Worm (Caenorhabditis elegans): Measurements from ENCODE around the gene Y7A5A.5.

Y7A5A.5 gene

ce11 chrX:15773262-15773908 is 13.2 kb downstream of the Y7A5A.5 start, which contains the start of gene Y7A5A.13:
Y7A5A.13 (plus strand) TSS chrX:15773858.
- TF ChIP-seq aly-1 (tag; optimal IDR thresholded peaks at IDR 0.05) = no peak
- no peak for TF ChIP-seq flt-1 (GFP tag; IDR thresholded peaks at IDR 0.05)

ce11 chrX:15772674-15773073 is 14.0 kb downstream of the Y7A5A.5 start, which contains the start of gene Y7A5A.2:
Y7A5A.2 (minus strand) TSS chrX:15772735.
- TF ChIP-seq pes-1 (GFP tag; IDR thresholded peaks at IDR 0.05) (no peak), hmg-4 (GFP tag; optimal IDR thresholded peaks at IDR 0.05) (no peak)

ce11 chrX:15771411-15771810 is 15.2 kb downstream of the Y7A5A.5 start, which contains the start of gene Y7A5A.1:
Y7A5A.1 (minus strand) TSS chrX:15771493.
- TF ChIP-seq scrt-1 (GFP tag; IDR thresholded peaks at IDR 0.05) (no peak), ets-7 (tag; optimal IDR thresholded peaks at IDR 0.05) (no peak), flt-1 (GFP tag; IDR thresholded peaks at IDR 0.05) (no peak), B0310.2 (tag; optimal IDR thresholded peaks at IDR 0.05) (no peak), ceh-13 (GFP tag; optimal IDR thresholded peaks at IDR 0.05) (no peak), tbx-37 (GFP tag; conservative IDR thresholded peaks at IDR 0.05) (no peak), hmg-4 (GFP tag; optimal IDR thresholded peaks at IDR 0.05) (no peak), F13C5.2 (tag; optimal IDR thresholded peaks at IDR 0.05) (no peak), hmbx-1 (tag; optimal IDR thresholded peaks at IDR 0.05) (no peak), pes-1 (GFP tag; IDR thresholded peaks at IDR 0.05) (no peak), ceh-36 (tag; optimal IDR thresholded peaks at IDR 0.05) (no peak), tra-4 (tag; optimal IDR thresholded peaks at IDR 0.05) (no peak), tbx-11 (GFP tag; IDR thresholded peaks at IDR 0.05) (no peak)

ce11 chrX:15770787-15771186 is 15.8 kb downstream of the Y7A5A.5 start:
- no peak for TF ChIP-seq B0310.2 (tag; optimal IDR thresholded peaks at IDR 0.05)
- TF ChIP-seq ets-7 (tag; optimal IDR thresholded peaks at IDR 0.05) = no peak
- no peak for TF ChIP-seq pes-1 (GFP tag; IDR thresholded peaks at IDR 0.05)
- no peak for TF ChIP-seq scrt-1 (GFP tag; IDR thresholded peaks at IDR 0.05)
- no peak for TF ChIP-seq F13C5.2 (tag; optimal IDR thresholded peaks at IDR 0.05)
- no peak for TF ChIP-seq hnd-1 (tag; optimal IDR thresholded peaks at IDR 0.05)
- TF ChIP-seq aly-1 (tag; optimal IDR thresholded peaks at IDR 0.05) = no peak
- no peak for TF ChIP-seq tbx-11 (GFP tag; IDR thresholded peaks at IDR 0.05)
- TF ChIP-seq tra-4 (tag; optimal IDR thresholded peaks at IDR 0.05) = no peak
- no peak for TF ChIP-seq flt-1 (GFP tag; IDR thresholded peaks at IDR 0.05)
- no peak for TF ChIP-seq hmbx-1 (tag; optimal IDR thresholded peaks at IDR 0.05)
- TF ChIP-seq sea-1 (GFP tag; conservative IDR thresholded peaks at IDR 0.05) = no peak
- TF ChIP-seq ama-1 (optimal IDR thresholded peaks at IDR 0.05) = no peak
- no peak for TF ChIP-seq ceh-13 (GFP tag; optimal IDR thresholded peaks at IDR 0.05)
- no peak for TF ChIP-seq ceh-36 (tag; optimal IDR thresholded peaks at IDR 0.05)
- no peak for TF ChIP-seq tbx-37 (GFP tag; conservative IDR thresholded peaks at IDR 0.05)
- no peak for TF ChIP-seq hmg-4 (GFP tag; optimal IDR thresholded peaks at IDR 0.05)

ce11 chrX:15769895-15770559 is 16.6 kb downstream of the Y7A5A.5 start:
- no peak for TF ChIP-seq B0310.2 (tag; optimal IDR thresholded peaks at IDR 0.05)
- no peak for TF ChIP-seq flt-1 (GFP tag; IDR thresholded peaks at IDR 0.05)
- no peak for TF ChIP-seq ceh-13 (GFP tag; optimal IDR thresholded peaks at IDR 0.05)
- no peak for TF ChIP-seq scrt-1 (GFP tag; IDR thresholded peaks at IDR 0.05)

ce11 chrX:15768532-15768931 is 18.1 kb downstream of the Y7A5A.5 start:
- no peak for TF ChIP-seq flt-1 (GFP tag; IDR thresholded peaks at IDR 0.05)

- TF ChIP-seq hmg-4 (GFP tag; optimal IDR thresholded peaks at IDR 0.05) (no peak), tbx-11 (GFP tag; IDR thresholded peaks at IDR 0.05) (no peak), ets-7 (tag; optimal IDR thresholded peaks at IDR 0.05) (no peak), flt-1 (GFP tag; IDR thresholded peaks at IDR 0.05) (no peak), sea-1 (GFP tag; conservative IDR thresholded peaks at IDR 0.05) (no peak), ceh-36 (tag; optimal IDR thresholded peaks at IDR 0.05) (no peak), aly-1 (tag; optimal IDR thresholded peaks at IDR 0.05) (no peak), ceh-13 (GFP tag; optimal IDR thresholded peaks at IDR 0.05) (no peak), ama-1 (optimal IDR thresholded peaks at IDR 0.05) (no peak), scrt-1 (GFP tag; IDR thresholded peaks at IDR 0.05) (no peak), tra-4 (tag; optimal IDR thresholded peaks at IDR 0.05) (no peak), hnd-1 (tag; optimal IDR thresholded peaks at IDR 0.05) (no peak), pes-1 (GFP tag; IDR thresholded peaks at IDR 0.05) (no peak), tbx-37 (GFP tag; conservative IDR thresholded peaks at IDR 0.05) (no peak), B0310.2 (tag; optimal IDR thresholded peaks at IDR 0.05) (no peak), F13C5.2 (tag; optimal IDR thresholded peaks at IDR 0.05) (no peak), hmbx-1 (tag; optimal IDR thresholded peaks at IDR 0.05) (no peak)
Measured at ce11 chrX:15766861-15767260, 19.8 kb downstream of the Y7A5A.5 start.

ce11 chrX:15766147-15766546 is 20.5 kb downstream of the Y7A5A.5 start, which contains the start of gene bus-17:
bus-17 (minus strand) TSS chrX:15766354.
- TF ChIP-seq hmbx-1 (tag; optimal IDR thresholded peaks at IDR 0.05) = no peak
- no peak for TF ChIP-seq B0310.2 (tag; optimal IDR thresholded peaks at IDR 0.05)
- no peak for TF ChIP-seq tbx-11 (GFP tag; IDR thresholded peaks at IDR 0.05)
- no peak for TF ChIP-seq ama-1 (optimal IDR thresholded peaks at IDR 0.05)
- no peak for TF ChIP-seq pes-1 (GFP tag; IDR thresholded peaks at IDR 0.05)
